Fruit fly (Drosophila melanogaster) whole organism, embryonic: ENCODE results near the gene CG5934.

Experiments used
- BEAF-32 ChIP-seq: fragments of 200-800 bp; sonication (Bioruptor generic); optimal IDR thresholded peaks from 3 replicates; lab custom pipeline; 2017; ENCODE audit warnings: missing biosample characterization, missing genetic modification characterization, mild to moderate bottlenecking, moderate library complexity, missing genetic modification reagents
- Bgb ChIP-seq: fragments of 200-800 bp; sonication (Bioruptor generic); IDR thresholded peaks from 2 replicates; pipeline ENCODE4 v1.3.6; 2022; ENCODE audit warnings: missing biosample characterization, missing genetic modification characterization; ENCODE audit not compliant: partially characterized antibody
- CG13894 ChIP-seq: fragments of 200-800 bp; sonication (Bioruptor generic); optimal IDR thresholded peaks from 3 replicates; lab custom pipeline; 2018; ENCODE audit warnings: missing biosample characterization, mild to moderate bottlenecking, missing genetic modification characterization, moderate library complexity
- CG14710 ChIP-seq: fragments of 200-800 bp; sonication (Bioruptor generic); optimal IDR thresholded peaks from 3 replicates; lab custom pipeline; 2019; ENCODE audit warnings: missing biosample characterization, mild to moderate bottlenecking, missing genetic modification characterization, moderate library complexity
- CG2199 ChIP-seq: fragments of 200-800 bp; sonication (Bioruptor generic); IDR thresholded peaks from 3 replicates; pipeline ENCODE4 v1.3.6; 2022; ENCODE audit warnings: missing biosample characterization, missing genetic modification characterization
- CG32532 ChIP-seq: fragments of 200-800 bp; sonication (Bioruptor generic); IDR thresholded peaks from 2 replicates; pipeline ENCODE4 v1.3.6; 2022; ENCODE audit warnings: missing biosample characterization, missing genetic modification characterization
- CG32767 ChIP-seq: fragments of 200-800 bp; sonication (Bioruptor generic); IDR thresholded peaks from 2 replicates; pipeline ENCODE4 v1.3.6; 2022; ENCODE audit warnings: missing biosample characterization, missing genetic modification characterization
- CG32772 ChIP-seq: fragments of 200-800 bp; sonication (Bioruptor generic); IDR thresholded peaks from 2 replicates; pipeline ENCODE4 v1.3.6; 2022; ENCODE audit warnings: missing biosample characterization, missing genetic modification characterization
- CG33213 ChIP-seq: fragments of 200-800 bp; sonication (Bioruptor generic); optimal IDR thresholded peaks from 3 replicates; lab custom pipeline; 2016; ENCODE audit warnings: missing biosample characterization, missing genetic modification characterization
- CG3407 ChIP-seq: fragments of 200-800 bp; sonication (Bioruptor generic); optimal IDR thresholded peaks from 2 replicates; lab custom pipeline; 2018; ENCODE audit warnings: missing biosample characterization, mild to moderate bottlenecking, missing genetic modification characterization
- CG34422 ChIP-seq: fragments of 200-800 bp; sonication (Bioruptor generic); IDR thresholded peaks from 3 replicates; pipeline ENCODE4 v1.3.6; 2022; ENCODE audit warnings: missing biosample characterization, missing genetic modification characterization
- CG3847 ChIP-seq: fragments of 200-800 bp; sonication (Bioruptor generic); IDR thresholded peaks from 2 replicates; pipeline ENCODE4 v1.3.6; 2022; ENCODE audit warnings: missing biosample characterization, missing genetic modification characterization
- CG4328 ChIP-seq: fragments of 200-800 bp; sonication (Bioruptor generic); optimal IDR thresholded peaks from 3 replicates; lab custom pipeline; 2017; ENCODE audit warnings: missing biosample characterization, missing genetic modification reagents, missing genetic modification characterization
- CG4820 ChIP-seq: fragments of 200-800 bp; sonication (Bioruptor generic); optimal IDR thresholded peaks from 3 replicates; lab custom pipeline; 2016; ENCODE audit warnings: missing biosample characterization, missing genetic modification characterization
- CG6765 ChIP-seq: fragments of 200-800 bp; sonication (Bioruptor generic); optimal IDR thresholded peaks from 3 replicates; lab custom pipeline; 2017; ENCODE audit warnings: missing biosample characterization, mild to moderate bottlenecking, missing genetic modification characterization
- CG6791 ChIP-seq: fragments of 200-800 bp; sonication (Bioruptor generic); IDR thresholded peaks from 3 replicates; pipeline ENCODE4 v1.3.6; 2022; ENCODE audit warnings: missing biosample characterization, missing genetic modification characterization; ENCODE audit not compliant: partially characterized antibody
- CG8089 ChIP-seq: fragments of 200-800 bp; sonication (Bioruptor generic); optimal IDR thresholded peaks from 3 replicates; lab custom pipeline; 2016; ENCODE audit warnings: missing biosample characterization, missing genetic modification characterization
- CG9609 ChIP-seq: fragments of 200-800 bp; sonication (Bioruptor generic); optimal IDR thresholded peaks from 3 replicates; lab custom pipeline; 2016; ENCODE audit warnings: missing biosample characterization, missing genetic modification characterization
- CG9727 ChIP-seq: fragments of 200-800 bp; sonication (Bioruptor generic); optimal IDR thresholded peaks from 3 replicates; lab custom pipeline; 2017; ENCODE audit warnings: missing biosample characterization, mild to moderate bottlenecking, missing genetic modification characterization
- CG9797 ChIP-seq: fragments of 200-800 bp; sonication (Bioruptor generic); optimal IDR thresholded peaks from 3 replicates; lab custom pipeline; 2018; ENCODE audit warnings: missing biosample characterization, mild to moderate bottlenecking, missing genetic modification characterization
- CG9817 ChIP-seq: fragments of 200-800 bp; sonication (Bioruptor generic); optimal IDR thresholded peaks from 2 replicates; lab custom pipeline; 2018; ENCODE audit warnings: missing biosample characterization, mild to moderate bottlenecking, missing genetic modification characterization, moderate library complexity
- D ChIP-seq, 2 experiments: fragments of 200-800 bp in 1 of 2; fragments of >200 bp in 1 of 2; sonication (Bioruptor generic) in 1 of 2; optimal IDR thresholded peaks; 2 replicates in 1 of 2; 3 replicates in 1 of 2; lab custom pipeline; 2017; ENCODE audit warnings: mild to moderate bottlenecking in 1 of 2, missing biosample characterization in 1 of 2, missing genetic modification characterization in 1 of 2, missing genetic modification reagents in 1 of 2
- Deaf1 ChIP-seq: fragments of 200-800 bp; optimal IDR thresholded peaks from 3 replicates; lab custom pipeline; 2019; ENCODE audit warnings: missing biosample characterization, mild to moderate bottlenecking, missing genetic modification characterization, moderate library complexity
- HHEX ChIP-seq: fragments of 200-800 bp; sonication (Bioruptor generic); optimal IDR thresholded peaks from 3 replicates; lab custom pipeline; 2017; ENCODE audit warnings: missing biosample characterization, mild to moderate bottlenecking, missing genetic modification characterization, missing genetic modification reagents
- HLH3B ChIP-seq: fragments of 200-800 bp; sonication (Bioruptor generic); IDR thresholded peaks from 2 replicates; pipeline ENCODE4 v1.3.6; 2022; ENCODE audit warnings: missing biosample characterization, missing genetic modification characterization
- HLH54F ChIP-seq: fragments of 200-800 bp; sonication (Bioruptor generic); optimal IDR thresholded peaks from 3 replicates; lab custom pipeline; 2016; ENCODE audit warnings: missing biosample characterization, missing genetic modification characterization
- Neu2 ChIP-seq: fragments of 200-800 bp; sonication (Bioruptor generic); optimal IDR thresholded peaks from 3 replicates; lab custom pipeline; 2016; ENCODE audit warnings: missing biosample characterization, missing genetic modification characterization, borderline replicate concordance
- Nf-YA ChIP-seq: fragments of 200-800 bp; sonication (Bioruptor generic); IDR thresholded peaks from 2 replicates; pipeline ENCODE4 v1.3.6; 2022; ENCODE audit warnings: missing biosample characterization, missing genetic modification characterization
- Opbp ChIP-seq: fragments of 200-800 bp; sonication (Bioruptor generic); IDR thresholded peaks from 3 replicates; pipeline ENCODE4 v1.3.6; 2022; ENCODE audit warnings: missing biosample characterization, missing genetic modification characterization; ENCODE audit not compliant: partially characterized antibody
- Pdp1 ChIP-seq, 2 experiments: fragments of 200-800 bp; sonication (Bioruptor generic); optimal IDR thresholded peaks; 3 replicates each; lab custom pipeline; 2016; ENCODE audit warnings: missing biosample characterization in 2 of 2, missing genetic modification characterization in 2 of 2, mild to moderate bottlenecking in 1 of 2, moderate library complexity in 1 of 2
- Ravus ChIP-seq: fragments of 200-800 bp; sonication (Bioruptor generic); IDR thresholded peaks from 2 replicates; pipeline ENCODE4 v1.3.6; 2022; ENCODE audit warnings: missing biosample characterization, missing genetic modification characterization
- Sin3A ChIP-seq: fragments of >200 bp; optimal IDR thresholded peaks from 2 replicates; lab custom pipeline; 2018
- Taf1 ChIP-seq: fragments of 200-800 bp; sonication (Bioruptor generic); IDR thresholded peaks from 2 replicates; pipeline ENCODE4 v1.3.6; 2022; ENCODE audit warnings: missing biosample characterization, missing genetic modification characterization
- Vsx1 ChIP-seq: fragments of 200-800 bp; sonication (Bioruptor generic); optimal IDR thresholded peaks from 2 replicates; lab custom pipeline; 2017; ENCODE audit warnings: missing biosample characterization, mild to moderate bottlenecking, missing genetic modification characterization, missing genetic modification reagents
- amos ChIP-seq: fragments of 200-800 bp; sonication (Bioruptor generic); IDR thresholded peaks from 2 replicates; pipeline ENCODE4 v1.3.6; 2022; ENCODE audit warnings: missing biosample characterization, missing genetic modification characterization; ENCODE audit not compliant: partially characterized antibody
- ap ChIP-seq: fragments of 200-800 bp; sonication (Bioruptor generic); IDR thresholded peaks from 2 replicates; pipeline ENCODE4 v1.3.6; 2022; ENCODE audit warnings: missing biosample characterization, missing genetic modification characterization
- ato ChIP-seq: fragments of 200-800 bp; sonication (Bioruptor generic); IDR thresholded peaks from 2 replicates; pipeline ENCODE4 v1.3.6; 2022; ENCODE audit warnings: missing biosample characterization, missing genetic modification characterization; ENCODE audit not compliant: partially characterized antibody
- bbx ChIP-seq: fragments of 200-800 bp; sonication (Bioruptor generic); IDR thresholded peaks from 2 replicates; pipeline ENCODE4 v1.3.6; 2022; ENCODE audit warnings: missing biosample characterization, missing genetic modification characterization; ENCODE audit not compliant: partially characterized antibody
- bowl ChIP-seq: fragments of 200-800 bp; sonication (Bioruptor generic); IDR thresholded peaks from 2 replicates; pipeline ENCODE4 v1.3.6; 2022; ENCODE audit warnings: missing biosample characterization, missing genetic modification characterization
- cg ChIP-seq: fragments of 200-800 bp; sonication (Bioruptor generic); optimal IDR thresholded peaks from 3 replicates; lab custom pipeline; 2019; ENCODE audit warnings: missing biosample characterization, mild to moderate bottlenecking, missing genetic modification characterization, moderate library complexity
- exex ChIP-seq: fragments of 200-800 bp; sonication (Bioruptor generic); optimal IDR thresholded peaks from 4 replicates; lab custom pipeline; 2018; ENCODE audit warnings: missing biosample characterization, mild to moderate bottlenecking, missing genetic modification characterization, moderate library complexity
- gcm2 ChIP-seq: fragments of 200-800 bp; sonication (Bioruptor generic); optimal IDR thresholded peaks from 2 replicates; lab custom pipeline; 2016; ENCODE audit warnings: missing biosample characterization, missing genetic modification characterization
- knrl ChIP-seq: fragments of 200-800 bp; sonication (Bioruptor generic); IDR thresholded peaks from 3 replicates; pipeline ENCODE4 v1.3.6; 2022; ENCODE audit warnings: missing biosample characterization, missing genetic modification characterization; ENCODE audit not compliant: partially characterized antibody
- nerfin-2 ChIP-seq: fragments of 200-800 bp; sonication (Bioruptor generic); IDR thresholded peaks from 2 replicates; pipeline ENCODE4 v1.3.6; 2022; ENCODE audit warnings: missing biosample characterization, missing genetic modification characterization; ENCODE audit not compliant: partially characterized antibody
- nom ChIP-seq: fragments of 200-800 bp; sonication (Bioruptor generic); optimal IDR thresholded peaks from 2 replicates; lab custom pipeline; 2017; ENCODE audit warnings: missing biosample characterization, missing genetic modification characterization, mild to moderate bottlenecking, moderate library complexity, missing genetic modification reagents
- sob ChIP-seq: fragments of 200-800 bp; sonication (Bioruptor generic); IDR thresholded peaks from 2 replicates; pipeline ENCODE4 v1.3.6; 2022; ENCODE audit warnings: missing biosample characterization, missing genetic modification characterization
- tap ChIP-seq: fragments of 200-800 bp; optimal IDR thresholded peaks from 3 replicates; lab custom pipeline; 2019; ENCODE audit warnings: missing biosample characterization, mild to moderate bottlenecking, missing genetic modification characterization, moderate library complexity
- wek ChIP-seq: fragments of 200-800 bp; sonication (Bioruptor generic); optimal IDR thresholded peaks from 3 replicates; lab custom pipeline; 2018; ENCODE audit warnings: missing biosample characterization, mild to moderate bottlenecking, missing genetic modification characterization, moderate library complexity
- zen2 ChIP-seq: fragments of 200-800 bp; sonication (Bioruptor generic); IDR thresholded peaks from 3 replicates; pipeline ENCODE4 v1.3.6; 2022; ENCODE audit warnings: missing biosample characterization, missing genetic modification characterization; ENCODE audit not compliant: partially characterized antibody
- zfh1 ChIP-seq: fragments of 200-800 bp; sonication (Bioruptor generic); IDR thresholded peaks from 3 replicates; pipeline ENCODE4 v1.3.6; 2022; ENCODE audit warnings: missing biosample characterization, missing genetic modification characterization

The CG5934 gene

DNA sequence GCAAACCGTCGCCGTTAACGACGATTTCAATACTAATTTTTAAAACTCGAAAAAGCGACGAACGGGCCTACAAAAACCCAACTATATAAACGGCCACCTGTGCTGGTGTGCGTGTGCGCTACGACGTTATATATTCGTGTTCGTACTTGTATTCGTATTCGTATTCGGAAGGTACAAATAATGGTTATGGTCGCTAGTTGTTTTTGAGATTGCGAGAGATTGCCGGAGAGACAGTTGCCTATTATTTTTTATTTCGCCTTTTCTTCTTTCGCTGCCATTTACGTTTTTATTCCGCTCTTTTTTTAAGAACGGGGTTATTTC, 8.3 kb downstream of the CG5934 start (continued):
- no peak for TF ChIP-seq Neu2 (GFP tag; lab: Kevin White, UChicago)
- TF ChIP-seq D (optimal IDR thresholded peaks at IDR 0.05; lab: Kevin White, UChicago), result no peak
- TF ChIP-seq D (GFP tag; optimal IDR thresholded peaks at IDR 0.05; lab: Kevin White, UChicago), result no peak
- TF ChIP-seq Ravus (GFP tag; lab: Robert Waterston, UW), result no peak
- no peak for TF ChIP-seq CG32772 (GFP tag; lab: Robert Waterston, UW)
- no peak for TF ChIP-seq HHEX (GFP tag; lab: Kevin White, UChicago)
- no peak for TF ChIP-seq CG34422 (GFP tag; lab: Robert Waterston, UW)
- peak; percentile 37 for TF ChIP-seq cg (GFP tag; lab: Kevin White, UChicago)
- TF ChIP-seq Sin3A (lab: Kevin White, UChicago), result no peak
- TF ChIP-seq Taf1 (GFP tag; lab: Robert Waterston, UW), result no peak
- TF ChIP-seq HLH3B (GFP tag; lab: Robert Waterston, UW), result no peak
- TF ChIP-seq CG32532 (GFP tag; lab: Robert Waterston, UW), result no peak
- no peak for TF ChIP-seq Pdp1 (GFP tag; optimal IDR thresholded peaks at IDR 0.05; lab: Kevin White, UChicago)
- TF ChIP-seq CG32767 (GFP tag; lab: Robert Waterston, UW), result no peak
- no peak for TF ChIP-seq zen2 (GFP tag; lab: Robert Waterston, UW)
- no peak for TF ChIP-seq knrl
- TF ChIP-seq sob (GFP tag; lab: Robert Waterston, UW), result no peak
- peak; percentile 42; the same call in 1 of the 2 replicates for TF ChIP-seq bbx (GFP tag; lab: Robert Waterston, UW)
- peak; percentile 47; the same call in 1 of the 3 replicates for TF ChIP-seq CG6791 (GFP tag; lab: Robert Waterston, UW)
- peak; percentile 7 for TF ChIP-seq exex (tag; lab: Kevin White, UChicago)
- TF ChIP-seq CG9797 (GFP tag; lab: Kevin White, UChicago), result peak; percentile 33
- no peak for TF ChIP-seq Nf-YA (GFP tag; lab: Robert Waterston, UW)
- TF ChIP-seq CG3407, result no peak
- 0 out of 3 replicates have a peak, but pooled peaks have one; percentile 43 for TF ChIP-seq Opbp (GFP tag; lab: Robert Waterston, UW)
- peak; percentile 84 for TF ChIP-seq Deaf1 (tag; lab: Kevin White, UChicago)
- TF ChIP-seq BEAF-32 (GFP tag; lab: Kevin White, UChicago), result peak; percentile 17
- peak; percentile 100 for TF ChIP-seq CG13894 (tag; lab: Kevin White, UChicago)
- TF ChIP-seq Bgb (GFP tag; lab: Robert Waterston, UW), result 0 out of 2 replicates have a peak, but pooled peaks have one; percentile 27
- no peak for TF ChIP-seq ap (GFP tag; lab: Robert Waterston, UW)
- no peak for TF ChIP-seq CG9727 (GFP tag; lab: Kevin White, UChicago)
- TF ChIP-seq CG4328 (GFP tag; lab: Kevin White, UChicago), result no peak
- TF ChIP-seq CG2199 (GFP tag; lab: Robert Waterston, UW), result 0 out of 3 replicates have a peak, but pooled peaks have one; percentile 6
- no peak for TF ChIP-seq CG6765 (GFP tag; lab: Kevin White, UChicago)
- TF ChIP-seq CG9609, result no peak
- 0 out of 2 replicates have a peak, but pooled peaks have one; percentile 44 for TF ChIP-seq nerfin-2 (GFP tag; lab: Robert Waterston, UW)
- TF ChIP-seq zfh1, result no peak
- no peak for TF ChIP-seq CG8089 (GFP tag; lab: Kevin White, UChicago)

DNA sequence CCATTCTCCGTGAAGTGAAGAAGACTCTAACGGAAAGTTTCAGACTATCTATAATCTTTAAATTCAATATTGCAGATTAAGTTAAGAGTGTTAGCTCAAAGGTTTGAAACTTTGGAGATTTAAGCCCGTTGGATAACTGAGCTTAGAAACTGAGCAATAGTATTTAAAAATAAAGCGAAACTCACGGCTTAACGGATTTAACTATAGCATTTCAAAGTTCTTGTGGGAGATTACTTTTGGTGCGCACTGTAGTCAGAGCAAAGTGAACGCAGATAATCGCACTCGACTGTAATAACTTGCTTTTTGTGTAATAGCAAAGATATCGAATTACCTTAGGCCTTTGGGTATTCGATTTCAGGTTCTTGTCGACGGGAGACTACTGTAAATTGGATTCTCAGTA, 8.8 kb downstream of the CG5934 start, which contains the start of gene mrt:
Gene mrt, minus strand, starts transcription at position 376 of the 400 bp plus-strand sequence.
- TF ChIP-seq ato (no peak), bowl (0 out of 2 replicates have a peak, but pooled peaks have one; percentile 25), wek (no peak), gcm2 (no peak), CG9817 (tag; lab: Kevin White, UChicago) (peak; percentile 54), tap (tag; lab: Kevin White, UChicago) (no peak), CG14710 (tag; lab: Kevin White, UChicago) (peak; percentile 4), HLH54F (GFP tag; lab: Kevin White, UChicago) (peak; percentile 55), CG33213 (GFP tag; lab: Kevin White, UChicago) (peak; percentile 44), Vsx1 (GFP tag; lab: Kevin White, UChicago) (no peak), amos (GFP tag; lab: Robert Waterston, UW) (peak; percentile 10; the same call in 1 of the 2 replicates), CG3847 (GFP tag; lab: Robert Waterston, UW) (peak; percentile 46), CG4820 (peak; percentile 14), nom (GFP tag; lab: Kevin White, UChicago) (no peak)
